Worm (Caenorhabditis elegans): ENCODE results near the gene pole-2.

DNA sequence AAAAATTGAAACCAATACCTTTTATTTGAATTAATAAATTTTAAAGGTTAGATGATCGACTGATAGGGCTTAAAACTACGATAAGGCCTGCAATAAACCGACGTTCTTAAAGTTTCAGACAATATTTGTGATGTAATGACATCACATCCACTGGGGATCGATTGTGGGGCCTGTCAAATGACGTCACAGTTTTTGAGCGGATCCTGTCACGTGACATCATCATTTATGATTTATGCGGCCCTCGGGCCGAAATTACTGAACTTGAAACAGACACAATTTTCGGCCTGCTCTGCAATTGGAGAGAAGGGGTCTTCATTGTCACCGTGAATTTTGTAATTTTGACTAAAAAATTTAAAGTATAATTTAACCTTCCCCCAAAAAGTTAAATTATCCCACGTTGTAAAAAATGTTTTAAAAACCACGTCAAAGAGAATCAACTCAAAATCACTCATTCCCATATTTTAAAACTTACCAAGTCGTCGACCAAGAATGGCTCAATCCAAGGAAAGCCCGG lies 32.2 kb downstream of the pole-2 start, which contains the start of gene C49C8.1:
- TF ChIP-seq ref-1 (GFP tag; conservative IDR thresholded peaks at IDR 0.05) (no peak), klf-2 (GFP tag; conservative IDR thresholded peaks at IDR 0.05) (no peak), flt-1 (GFP tag; IDR thresholded peaks at IDR 0.05) (no peak), med-1 (GFP tag; optimal IDR thresholded peaks at IDR 0.05; ENCODE audit: insufficient read depth) (no peak)
